Worm (Caenorhabditis elegans) whole organism, young adult: ENCODE results near the gene sri-40.
"Not testable (repeated sequence)": the region's sequence is repeated elsewhere in the genome, so short reads cannot be mapped to it uniquely, and the experiment has no call there.

ENCODE experiments used
- B0019.2 ChIP-seq: fragments of 200-800 bp; sonication (Bioruptor generic); conservative IDR thresholded peaks from 2 replicates; pipeline ENCODE4 v1.3.6; 2022; ENCODE audit warnings: missing genetic modification reagents, missing genetic modification characterization, missing compliant biosample characterization
- B0336.3 ChIP-seq: fragments of 200-800 bp; sonication (Bioruptor generic); IDR thresholded peaks from 2 replicates; pipeline ENCODE4 v1.3.6; 2022; ENCODE audit warnings: missing genetic modification characterization, missing compliant biosample characterization
- D2030.7 ChIP-seq: fragments of 200-800 bp; sonication (Bioruptor generic); IDR thresholded peaks from 2 replicates; pipeline ENCODE4 v1.3.6; 2022; ENCODE audit warnings: missing genetic modification reagents, missing genetic modification characterization, missing compliant biosample characterization
- F57C9.4 ChIP-seq: sonication (generic microtip); optimal IDR thresholded peaks from 2 replicates; lab custom pipeline; 2017; ENCODE audit warnings: mild to moderate bottlenecking, missing genetic modification characterization, missing compliant biosample characterization
- T26A5.8 ChIP-seq: sonication (generic microtip); optimal IDR thresholded peaks from 2 replicates; lab custom pipeline; 2016; ENCODE audit warnings: missing genetic modification characterization, missing compliant biosample characterization
- Y95B8A.8 ChIP-seq: fragments of 200-800 bp; sonication (Bioruptor generic); IDR thresholded peaks from 2 replicates; pipeline ENCODE4 v1.3.6; 2022; ENCODE audit warnings: missing genetic modification reagents, missing genetic modification characterization, missing compliant biosample characterization
- athp-1 ChIP-seq: sonication (generic microtip); optimal IDR thresholded peaks from 2 replicates; lab custom pipeline; 2017; ENCODE audit warnings: mild to moderate bottlenecking, missing genetic modification characterization, missing compliant biosample characterization
- attf-3 ChIP-seq: fragments of 200-800 bp; sonication (Bioruptor generic); conservative IDR thresholded peaks from 2 replicates; pipeline ENCODE4 v1.3.6; 2022; ENCODE audit warnings: missing genetic modification reagents, missing genetic modification characterization, missing compliant biosample characterization
- attf-5 ChIP-seq: fragments of 200-800 bp; sonication (Bioruptor generic); optimal IDR thresholded peaks from 2 replicates; lab custom pipeline; 2018; ENCODE audit warnings: mild to moderate bottlenecking, missing genetic modification characterization, missing compliant biosample characterization
- ccch-3 ChIP-seq: fragments of 200-800 bp; sonication (Bioruptor generic); optimal IDR thresholded peaks from 2 replicates; lab custom pipeline; 2018; ENCODE audit warnings: mild to moderate bottlenecking, missing genetic modification characterization, missing compliant biosample characterization
- dpff-1 ChIP-seq: sonication (generic microtip); optimal IDR thresholded peaks from 2 replicates; lab custom pipeline; 2017; ENCODE audit warnings: mild to moderate bottlenecking, missing genetic modification characterization, missing compliant biosample characterization
- efl-1 ChIP-seq: fragments of 150-350 bp; optimal IDR thresholded peaks from 2 replicates; lab custom pipeline; 2014; ENCODE audit warnings: missing biosample characterization, missing genetic modification reagents, missing genetic modification characterization
- egl-44 ChIP-seq: fragments of 200-800 bp; sonication (Bioruptor generic); IDR thresholded peaks from 2 replicates; pipeline ENCODE4 v1.3.6; 2022; ENCODE audit warnings: missing genetic modification reagents, missing genetic modification characterization, missing compliant biosample characterization
- ets-4 ChIP-seq: fragments of 200-800 bp; sonication (Bioruptor generic); optimal IDR thresholded peaks from 2 replicates; lab custom pipeline; 2018; ENCODE audit warnings: mild to moderate bottlenecking, missing genetic modification characterization, missing compliant biosample characterization
- him-1 ChIP-seq: sonication (generic microtip); optimal IDR thresholded peaks from 2 replicates; lab custom pipeline; 2016; ENCODE audit warnings: missing genotype, missing genetic modification reagents, missing genetic modification characterization, missing compliant biosample characterization
- hlh-26 ChIP-seq: fragments of 200-800 bp; sonication (Bioruptor generic); conservative IDR thresholded peaks from 2 replicates; pipeline ENCODE4 v1.3.6; 2022; ENCODE audit warnings: missing genetic modification reagents, missing genetic modification characterization, missing compliant biosample characterization
- hrde-1 ChIP-seq: sonication (generic microtip); optimal IDR thresholded peaks from 2 replicates; lab custom pipeline; 2016; ENCODE audit warnings: missing genetic modification characterization, mild to moderate bottlenecking, missing compliant biosample characterization, moderate library complexity, missing genotype, missing genetic modification reagents, borderline replicate concordance
- lir-1 ChIP-seq: fragments of 200-800 bp; sonication (Bioruptor generic); conservative IDR thresholded peaks from 2 replicates; pipeline ENCODE4 v1.3.6; 2022; ENCODE audit warnings: missing genetic modification reagents, missing genetic modification characterization, missing compliant biosample characterization
- lsl-1 ChIP-seq: fragments of 200-800 bp; sonication (Bioruptor generic); optimal IDR thresholded peaks from 2 replicates; lab custom pipeline; 2018; ENCODE audit warnings: mild to moderate bottlenecking, missing genetic modification characterization, moderate library complexity, missing compliant biosample characterization
- mcd-1 ChIP-seq: fragments of 200-800 bp; sonication (Bioruptor generic); IDR thresholded peaks from 2 replicates; pipeline ENCODE4 v1.3.6; 2022; ENCODE audit warnings: missing genetic modification reagents, missing genetic modification characterization, missing compliant biosample characterization
- nhr-179 ChIP-seq: sonication (generic microtip); optimal IDR thresholded peaks from 2 replicates; lab custom pipeline; 2016; ENCODE audit warnings: mild to moderate bottlenecking, missing genetic modification characterization, missing compliant biosample characterization
- nhr-27 ChIP-seq: fragments of 200-800 bp; sonication (Bioruptor generic); optimal IDR thresholded peaks from 2 replicates; lab custom pipeline; 2018; ENCODE audit warnings: mild to moderate bottlenecking, missing genetic modification characterization, moderate library complexity, missing compliant biosample characterization
- nhr-80 ChIP-seq: sonication (generic microtip); optimal IDR thresholded peaks from 2 replicates; lab custom pipeline; 2016; ENCODE audit warnings: missing genetic modification characterization, missing compliant biosample characterization
- rec-8 ChIP-seq, 2 experiments: sonication (generic microtip); optimal IDR thresholded peaks; 2 replicates each; lab custom pipeline; 2016; ENCODE audit warnings: mild to moderate bottlenecking in 2 of 2, missing genetic modification characterization in 2 of 2, missing genetic modification reagents in 2 of 2, missing genotype in 2 of 2, missing biosample characterization in 1 of 2, missing compliant biosample characterization in 1 of 2, moderate library complexity in 1 of 2
- repo-1 ChIP-seq: sonication (generic microtip); optimal IDR thresholded peaks from 2 replicates; lab custom pipeline; 2017; ENCODE audit warnings: mild to moderate bottlenecking, missing genetic modification characterization, missing compliant biosample characterization
- rpc-1 ChIP-seq, 2 experiments: fragments of 150-350 bp in 1 of 2; sonication (generic microtip) in 1 of 2; optimal IDR thresholded peaks; 2 replicates each; lab custom pipeline; 2014 to 2018; ENCODE audit warnings: missing biosample characterization in 1 of 2, missing genetic modification characterization in 1 of 2, missing genetic modification reagents in 1 of 2, missing genotype in 1 of 2
- sdz-38 ChIP-seq: sonication (generic microtip); optimal IDR thresholded peaks from 2 replicates; lab custom pipeline; 2016; ENCODE audit warnings: missing genotype, missing genetic modification characterization, missing compliant biosample characterization
- sea-2 ChIP-seq: fragments of 200-800 bp; sonication (Bioruptor generic); IDR thresholded peaks from 2 replicates; pipeline ENCODE4 v1.3.6; 2022; ENCODE audit warnings: missing genetic modification characterization, missing compliant biosample characterization
- snpc-1.3 ChIP-seq: sonication (generic microtip); optimal IDR thresholded peaks from 2 replicates; lab custom pipeline; 2017; ENCODE audit warnings: missing genetic modification characterization, mild to moderate bottlenecking, missing compliant biosample characterization, antibody characterized with exemption, moderate library complexity, missing genotype, missing genetic modification reagents; ENCODE audit not compliant: insufficient read depth
- somi-1 ChIP-seq: fragments of 200-800 bp; sonication (Bioruptor generic); optimal IDR thresholded peaks from 2 replicates; lab custom pipeline; 2018; ENCODE audit warnings: mild to moderate bottlenecking, missing genetic modification characterization, missing compliant biosample characterization
- unc-130 ChIP-seq: sonication (generic microtip); optimal IDR thresholded peaks from 2 replicates; lab custom pipeline; 2016; ENCODE audit warnings: missing genetic modification reagents, missing genetic modification characterization, missing compliant biosample characterization
- unc-62 ChIP-seq: fragments of 150-350 bp; optimal IDR thresholded peaks from 2 replicates; lab custom pipeline; 2014; ENCODE audit warnings: missing biosample characterization, missing genetic modification reagents, missing genetic modification characterization
- zfh-2 ChIP-seq: fragments of 200-800 bp; sonication (Bioruptor generic); conservative IDR thresholded peaks from 2 replicates; pipeline ENCODE4 v1.3.6; 2022; ENCODE audit warnings: missing genetic modification reagents, missing genetic modification characterization, missing compliant biosample characterization
- ztf-18 ChIP-seq: sonication (generic microtip); optimal IDR thresholded peaks from 2 replicates; lab custom pipeline; 2016; ENCODE audit warnings: missing genotype, mild to moderate bottlenecking, missing genetic modification characterization, missing compliant biosample characterization
- ztf-28 ChIP-seq: fragments of 200-800 bp; sonication (Bioruptor generic); IDR thresholded peaks from 2 replicates; pipeline ENCODE4 v1.3.6; 2022; ENCODE audit warnings: missing genetic modification reagents, missing genetic modification characterization, missing compliant biosample characterization
- ztf-3 ChIP-seq: fragments of 200-800 bp; sonication (Bioruptor generic); optimal IDR thresholded peaks from 2 replicates; lab custom pipeline; 2018; ENCODE audit warnings: mild to moderate bottlenecking, missing genetic modification characterization, missing compliant biosample characterization

The sri-40 gene

DNA sequence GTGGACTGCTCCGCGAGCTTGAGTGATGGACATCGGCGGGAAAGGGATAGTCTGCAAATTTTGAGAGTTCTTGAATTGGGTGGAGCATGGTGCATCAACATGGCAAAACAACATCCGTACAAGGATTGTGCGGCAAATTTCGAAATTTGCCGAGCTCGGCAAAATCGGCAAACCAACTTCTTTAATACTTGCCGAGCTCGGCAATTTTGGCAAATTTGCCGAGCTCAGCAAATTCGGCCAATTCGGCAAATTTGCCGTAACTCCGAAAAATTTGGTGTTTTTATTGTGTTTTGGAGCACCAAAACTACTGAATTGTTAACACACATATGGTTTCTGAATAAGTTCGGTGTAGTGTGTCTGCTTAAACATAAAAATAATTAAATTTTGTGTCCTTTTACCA is 7.7 kb upstream of the sri-40 start, which contains the start of gene fbxc-55:
TSS of gene fbxc-55 (minus strand) at position 101 of the 400 bp plus-strand sequence.
- TF ChIP-seq rec-8 (tag; optimal IDR thresholded peaks at IDR 0.05; lab: Kevin White, UChicago), result no peak
- TF ChIP-seq zfh-2, result no peak
- no peak for TF ChIP-seq Y95B8A.8 (GFP tag; lab: Robert Waterston, UW)
- no peak for TF ChIP-seq efl-1 (GFP tag; lab: Kevin White, UChicago)
- TF ChIP-seq somi-1 (GFP tag; lab: Kevin White, UChicago), result no peak
- TF ChIP-seq athp-1 (tag; lab: Kevin White, UChicago), result no peak
- TF ChIP-seq sdz-38 (tag; lab: Kevin White, UChicago), result no peak
- TF ChIP-seq ztf-3 (GFP tag; lab: Kevin White, UChicago), result no peak
- no peak for TF ChIP-seq attf-3 (GFP tag; lab: Robert Waterston, UW)
- TF ChIP-seq nhr-27 (tag; lab: Kevin White, UChicago), result no peak
- TF ChIP-seq sea-2 (GFP tag; lab: Robert Waterston, UW), result no peak
- no peak for TF ChIP-seq dpff-1 (tag; lab: Kevin White, UChicago)
- no peak for TF ChIP-seq mcd-1
- TF ChIP-seq him-1 (tag; lab: Kevin White, UChicago), result no peak
- no peak for TF ChIP-seq snpc-1.3 (tag; lab: Kevin White, UChicago)
- no peak for TF ChIP-seq ccch-3
- TF ChIP-seq F57C9.4 (tag; lab: Kevin White, UChicago), result no peak
- TF ChIP-seq attf-5 (GFP tag; lab: Kevin White, UChicago), result no peak

DNA sequence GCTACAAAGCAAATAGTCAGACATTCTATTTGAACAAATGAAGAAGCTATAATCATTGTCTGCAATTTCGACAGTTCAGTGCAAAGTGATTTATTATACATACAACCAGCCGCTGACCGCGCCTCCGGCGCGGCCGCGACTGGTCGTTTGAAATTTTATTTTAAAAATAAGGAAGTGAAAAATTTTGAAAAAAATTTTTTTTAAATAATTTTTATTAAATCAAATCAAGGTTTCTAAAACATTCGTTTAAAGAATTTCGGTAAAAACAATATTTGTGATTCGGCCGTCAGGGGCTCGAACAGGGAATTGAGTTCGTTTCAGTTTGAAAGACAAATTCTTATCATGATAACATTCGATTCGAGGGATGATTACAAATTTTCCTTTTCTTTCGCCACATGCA is 5.6 kb upstream of the sri-40 start, which contains the start of gene Y27F2A.10:
TSS of gene Y27F2A.10 (minus strand) at position 101 of the 400 bp plus-strand sequence.
- no peak for TF ChIP-seq attf-3 (GFP tag; lab: Robert Waterston, UW)
- no peak for TF ChIP-seq B0019.2 (GFP tag; lab: Robert Waterston, UW)
- TF ChIP-seq nhr-179 (tag; lab: Kevin White, UChicago), result no peak
- TF ChIP-seq lir-1, result no peak
- no peak for TF ChIP-seq ztf-28 (GFP tag; lab: Robert Waterston, UW)
- no peak for TF ChIP-seq lsl-1 (GFP tag; lab: Kevin White, UChicago)
- TF ChIP-seq ztf-18 (tag; lab: Kevin White, UChicago), result no peak
- TF ChIP-seq D2030.7, result no peak
- TF ChIP-seq unc-62, result no peak
- TF ChIP-seq egl-44, result no peak
- no peak for TF ChIP-seq T26A5.8
- no peak for TF ChIP-seq unc-130 (GFP tag; lab: Kevin White, UChicago)
- no peak for TF ChIP-seq hrde-1 (tag; lab: Kevin White, UChicago)
- no peak for TF ChIP-seq nhr-80 (tag; lab: Kevin White, UChicago)
- no peak for TF ChIP-seq B0336.3 (GFP tag; lab: Robert Waterston, UW)
- no peak for TF ChIP-seq hlh-26 (GFP tag; lab: Robert Waterston, UW)
- no peak for TF ChIP-seq rpc-1 (optimal IDR thresholded peaks at IDR 0.05; lab: Kevin White, UChicago)
- TF ChIP-seq rpc-1 (tag; optimal IDR thresholded peaks at IDR 0.05; lab: Kevin White, UChicago), result no peak
- TF ChIP-seq ets-4 (GFP tag; lab: Kevin White, UChicago), result no peak

DNA sequence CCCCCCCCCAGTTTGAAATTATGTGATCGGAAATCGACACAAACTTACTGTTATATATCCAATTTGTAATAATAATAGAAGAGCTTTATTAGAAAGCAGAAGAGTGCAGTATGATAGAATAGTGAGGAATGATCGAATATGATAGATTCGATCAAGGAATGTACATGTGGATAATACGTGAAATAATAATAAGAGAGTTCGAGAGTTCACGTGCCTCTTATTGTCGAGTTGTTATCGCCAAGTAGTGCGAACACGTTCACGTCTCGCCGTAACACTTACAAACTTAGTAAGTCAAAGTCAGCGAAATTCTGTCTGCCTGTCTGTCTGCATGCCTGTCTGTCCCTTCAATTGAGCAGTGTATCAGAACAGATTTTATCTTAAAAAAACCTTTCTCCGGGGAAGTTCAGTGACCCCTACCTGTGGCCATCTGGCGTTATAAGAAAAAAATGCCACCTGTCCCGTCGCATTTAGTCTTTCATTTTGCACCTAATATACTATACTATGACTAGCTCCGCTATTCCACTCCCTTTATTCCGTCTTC is 5.6 kb downstream of the sri-40 start, which contains the start of the genes Y27F2A.6 and Y27F2A.8:
TSS of gene Y27F2A.6 (minus strand) at position 101 of the 541 bp plus-strand sequence.
TSS of gene Y27F2A.8 (plus strand) at position 491 of the 541 bp plus-strand sequence.
- TF ChIP-seq dpff-1 (tag; lab: Kevin White, UChicago); repo-1 (tag; lab: Kevin White, UChicago); lir-1: not testable (repeated sequence)
- TF ChIP-seq, all 124 proteins: peak for 0; not testable (repeated sequence) for 124
